Fruit fly (Drosophila melanogaster): Measurements from ENCODE around the gene fz2.
A peak's percentile ranks its signal among the peaks of the same experiment; 100 is the strongest.

The fz2 gene

dm6 chr3L:19167668-19168354 lies 67.4 kb downstream of the fz2 start (continued):
- TF ChIP-seq nerfin-1 (tag; optimal IDR thresholded peaks at IDR 0.05) (peak; percentile 36), zf30C (GFP tag; optimal IDR thresholded peaks at IDR 0.05) (no peak), NC2α (GFP tag; optimal IDR thresholded peaks at IDR 0.05) (no peak), MTF-1 (GFP tag; optimal IDR thresholded peaks at IDR 0.05; ENCODE audit: borderline replicate concordance) (no peak), CG10979 (tag; optimal IDR thresholded peaks at IDR 0.05) (peak; percentile 72), CG7271 (tag; optimal IDR thresholded peaks at IDR 0.05) (no peak), CG11093 (GFP tag; IDR thresholded peaks at IDR 0.05) (no peak), CG17829 (tag; optimal IDR thresholded peaks at IDR 0.05) (peak; percentile 79), otp (GFP tag; IDR thresholded peaks at IDR 0.05) (0 out of 3 replicates have a peak, but pooled peaks have one; percentile 11), gem (tag; optimal IDR thresholded peaks at IDR 0.05) (peak; percentile 78), Abd-B (GFP tag; optimal IDR thresholded peaks at IDR 0.05) (peak; percentile 3), CG1602 (GFP tag; optimal IDR thresholded peaks at IDR 0.05) (peak; percentile 11), CG10147 (GFP tag; optimal IDR thresholded peaks at IDR 0.05) (no peak), CkIIα-i1 (GFP tag; IDR thresholded peaks at IDR 0.05) (no peak), run (tag; optimal IDR thresholded peaks at IDR 0.05) (no peak), nau (GFP tag; optimal IDR thresholded peaks at IDR 0.05) (no peak), CG14710 (tag; optimal IDR thresholded peaks at IDR 0.05) (peak; percentile 61), CG18764 (GFP tag; optimal IDR thresholded peaks at IDR 0.05) (peak; percentile 5), CG5245 (GFP tag; optimal IDR thresholded peaks at IDR 0.05) (no peak), CG10267 (tag; optimal IDR thresholded peaks at IDR 0.05) (peak; percentile 62), fd96Cb (tag; optimal IDR thresholded peaks at IDR 0.05) (peak; percentile 41), Aef1 (GFP tag; IDR thresholded peaks at IDR 0.05) (no peak), CG1024 (GFP tag; IDR thresholded peaks at IDR 0.05) (no peak), ranshi (GFP tag; IDR thresholded peaks at IDR 0.05) (no peak), prd (optimal IDR thresholded peaks at IDR 0.05) (no peak), prd (GFP tag; IDR thresholded peaks at IDR 0.05) (peak; percentile 68; the same call in 2 of the 3 replicates), D19A (tag; optimal IDR thresholded peaks at IDR 0.05) (peak; percentile 54), sima (GFP tag; optimal IDR thresholded peaks at IDR 0.05) (no peak), fd102C (GFP tag; optimal IDR thresholded peaks at IDR 0.05) (peak; percentile 37), CG7745 (tag; optimal IDR thresholded peaks at IDR 0.05) (no peak), CG33557 (GFP tag; optimal IDR thresholded peaks at IDR 0.05) (peak; percentile 53), CG10462 (GFP tag; optimal IDR thresholded peaks at IDR 0.05) (no peak), CG15269 (tag; optimal IDR thresholded peaks at IDR 0.05) (peak; percentile 21), CG18599 (GFP tag; optimal IDR thresholded peaks at IDR 0.05) (peak; percentile 34), CG9817 (tag; optimal IDR thresholded peaks at IDR 0.05) (no peak), CG4854 (GFP tag; optimal IDR thresholded peaks at IDR 0.05) (no peak), Nf-YB (GFP tag; optimal IDR thresholded peaks at IDR 0.05) (peak; percentile 19), CoRest (tag; optimal IDR thresholded peaks at IDR 0.05) (peak; percentile 47), CG7786 (GFP tag; optimal IDR thresholded peaks at IDR 0.05) (no peak), CG15479 (GFP tag; optimal IDR thresholded peaks at IDR 0.05) (peak; percentile 81), dmrt11E (tag; optimal IDR thresholded peaks at IDR 0.05) (peak; percentile 82), CG11504 (tag; optimal IDR thresholded peaks at IDR 0.05) (peak; percentile 56), Doc3 (GFP tag; IDR thresholded peaks at IDR 0.05; ENCODE audit: partially characterized antibody) (no peak), CG34224 (GFP tag; IDR thresholded peaks at IDR 0.05; ENCODE audit: partially characterized antibody) (no peak), HLH4C (GFP tag; IDR thresholded peaks at IDR 0.05; ENCODE audit: partially characterized antibody) (no peak), ems (GFP tag; optimal IDR thresholded peaks at IDR 0.05) (no peak), insv (GFP tag; optimal IDR thresholded peaks at IDR 0.05) (no peak), CG32767 (GFP tag; IDR thresholded peaks at IDR 0.05) (no peak), B-H1 (GFP tag; IDR thresholded peaks at IDR 0.05) (no peak)
